Worm (Caenorhabditis elegans) whole organism, L2 larva: Measurements from ENCODE around the gene T16G1.4.

Experiments used
- elt-3 ChIP-seq: sonication (generic microtip); optimal IDR thresholded peaks from 2 replicates; lab custom pipeline; 2017; ENCODE audit warnings: missing biosample characterization, missing genetic modification characterization
- lin-13 ChIP-seq: fragments of 150-350 bp; optimal IDR thresholded peaks from 2 replicates; lab custom pipeline; 2014; ENCODE audit warnings: missing biosample characterization, missing genetic modification reagents, missing genetic modification characterization
- snpc-4 ChIP-seq: fragments of 150-350 bp; optimal IDR thresholded peaks from 2 replicates; lab custom pipeline; 2014; ENCODE audit warnings: missing biosample characterization, missing genetic modification characterization

DNA sequence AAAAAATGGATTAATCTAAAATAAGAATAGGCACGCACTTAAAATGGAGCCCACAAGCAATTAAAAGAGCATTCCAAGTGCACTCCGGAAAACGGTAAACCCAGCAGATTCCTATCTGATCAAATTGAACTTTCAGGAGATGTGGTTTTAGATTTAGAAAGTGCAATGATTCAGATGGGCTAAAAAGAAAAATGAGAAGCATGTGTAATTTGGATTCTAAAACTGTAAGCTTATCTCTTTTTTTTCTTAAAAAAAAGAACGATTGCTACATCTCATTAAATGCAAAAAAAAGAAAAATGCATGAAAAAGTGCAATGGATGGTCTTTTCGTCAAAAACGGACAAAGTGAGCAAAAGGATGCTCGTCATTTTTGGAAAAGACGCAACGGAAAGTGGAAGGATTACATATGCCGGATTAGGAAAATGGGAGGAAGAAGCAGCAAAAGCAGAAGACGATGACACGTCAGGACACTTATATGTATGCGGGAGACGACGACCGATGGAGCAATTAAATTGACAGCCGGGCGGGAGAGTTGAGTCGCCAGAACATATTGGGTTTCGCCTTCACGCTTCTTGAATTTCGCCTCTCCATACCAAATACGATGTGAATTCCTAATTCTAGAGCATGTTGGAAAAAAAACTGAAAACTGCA is 42.9 kb downstream of the T16G1.4 start:
- no peak for TF ChIP-seq snpc-4 (tag; lab: Kevin White, UChicago)
- TF ChIP-seq elt-3 (tag; lab: Kevin White, UChicago) = no peak
- TF ChIP-seq lin-13 (GFP tag; lab: Kevin White, UChicago) = no peak
